Worm (Caenorhabditis elegans) whole organism, L2 larva: ENCODE results near the gene chtb-3.

Experiments
- F13H6.1 ChIP-seq: sonication (generic microtip); optimal IDR thresholded peaks from 2 replicates; lab custom pipeline; 2016; ENCODE audit warnings: missing genetic modification characterization, missing compliant biosample characterization
- Y55F3AM.14 ChIP-seq: fragments of 200-800 bp; sonication (Bioruptor generic); optimal IDR thresholded peaks from 2 replicates; lab custom pipeline; 2018; ENCODE audit warnings: mild to moderate bottlenecking, missing genetic modification characterization, missing compliant biosample characterization
- ZK546.5 ChIP-seq: sonication (generic microtip); optimal IDR thresholded peaks from 2 replicates; lab custom pipeline; 2017; ENCODE audit warnings: missing biosample characterization, missing genetic modification characterization
- alr-1 ChIP-seq: fragments of 150-350 bp; optimal IDR thresholded peaks from 2 replicates; lab custom pipeline; 2014; ENCODE audit warnings: missing biosample characterization, missing genetic modification characterization
- aly-2 ChIP-seq: fragments of 150-350 bp; optimal IDR thresholded peaks from 2 replicates; lab custom pipeline; 2014; ENCODE audit warnings: missing biosample characterization, missing genetic modification characterization
- ama-1 ChIP-seq: fragments of 150-350 bp; optimal IDR thresholded peaks from 2 replicates; lab custom pipeline; 2018; ENCODE audit warnings: inconsistent platforms
- blmp-1 ChIP-seq: sonication (generic microtip); optimal IDR thresholded peaks from 2 replicates; lab custom pipeline; 2017; ENCODE audit warnings: missing genetic modification characterization, mild to moderate bottlenecking, missing compliant biosample characterization, antibody characterized with exemption, moderate library complexity; ENCODE audit not compliant: insufficient read depth
- ceh-82 ChIP-seq: fragments of 150-350 bp; optimal IDR thresholded peaks from 2 replicates; lab custom pipeline; 2014; ENCODE audit warnings: missing biosample characterization, missing genetic modification characterization
- crh-2 ChIP-seq: sonication (generic microtip); optimal IDR thresholded peaks from 2 replicates; lab custom pipeline; 2017; ENCODE audit warnings: missing biosample characterization, missing genetic modification characterization
- dmd-4 ChIP-seq: sonication (generic microtip); optimal IDR thresholded peaks from 2 replicates; lab custom pipeline; 2017; ENCODE audit warnings: missing biosample characterization, missing genetic modification characterization
- egl-27 ChIP-seq: sonication (generic microtip); optimal IDR thresholded peaks from 3 replicates; lab custom pipeline; 2017; ENCODE audit warnings: missing biosample characterization, missing genetic modification reagents, missing genetic modification characterization
- elt-1 ChIP-seq: fragments of 150-350 bp; optimal IDR thresholded peaks from 2 replicates; lab custom pipeline; 2014; ENCODE audit warnings: missing biosample characterization, missing genetic modification characterization
- elt-3 ChIP-seq: sonication (generic microtip); optimal IDR thresholded peaks from 2 replicates; lab custom pipeline; 2017; ENCODE audit warnings: missing biosample characterization, missing genetic modification characterization
- fos-1 ChIP-seq: fragments of 150-350 bp; optimal IDR thresholded peaks from 2 replicates; lab custom pipeline; 2014; ENCODE audit warnings: missing biosample characterization, missing genetic modification characterization
- gmeb-1 ChIP-seq: fragments of 150-350 bp; optimal IDR thresholded peaks from 2 replicates; lab custom pipeline; 2014; ENCODE audit warnings: missing biosample characterization, missing genetic modification characterization
- lin-13 ChIP-seq: fragments of 150-350 bp; optimal IDR thresholded peaks from 2 replicates; lab custom pipeline; 2014; ENCODE audit warnings: missing biosample characterization, missing genetic modification reagents, missing genetic modification characterization
- lin-39 ChIP-seq: fragments of 150-350 bp; optimal IDR thresholded peaks from 2 replicates; lab custom pipeline; 2014; ENCODE audit warnings: missing biosample characterization, missing genetic modification reagents, missing genetic modification characterization
- lsy-2 ChIP-seq, 2 experiments: fragments of 150-350 bp in 1 of 2; sonication (generic microtip) in 1 of 2; optimal IDR thresholded peaks; 2 replicates each; lab custom pipeline; 2014 to 2017; ENCODE audit warnings: missing biosample characterization in 2 of 2, missing genetic modification characterization in 2 of 2
- mdl-1 ChIP-seq, 2 experiments: fragments of 150-350 bp in 1 of 2; sonication (generic microtip) in 1 of 2; optimal IDR thresholded peaks; 2 replicates each; lab custom pipeline; 2017; ENCODE audit warnings: missing biosample characterization in 2 of 2, missing genetic modification characterization in 2 of 2
- nhr-10 ChIP-seq: sonication (generic microtip); optimal IDR thresholded peaks from 2 replicates; lab custom pipeline; 2017; ENCODE audit warnings: missing biosample characterization, missing genetic modification characterization
- nhr-11 ChIP-seq: fragments of 150-350 bp; optimal IDR thresholded peaks from 2 replicates; lab custom pipeline; 2014; ENCODE audit warnings: missing biosample characterization, missing genetic modification characterization
- nhr-21 ChIP-seq: fragments of 150-350 bp; optimal IDR thresholded peaks from 2 replicates; lab custom pipeline; 2014; ENCODE audit warnings: missing biosample characterization, missing genetic modification characterization
- nhr-25 ChIP-seq: fragments of 150-350 bp; sonication (generic microtip); optimal IDR thresholded peaks from 3 replicates; lab custom pipeline; 2014; ENCODE audit warnings: missing biosample characterization, missing genetic modification characterization
- nhr-6 ChIP-seq: fragments of 150-350 bp; optimal IDR thresholded peaks from 2 replicates; lab custom pipeline; 2014; ENCODE audit warnings: missing biosample characterization, missing genetic modification characterization
- nhr-77 ChIP-seq: fragments of 150-350 bp; optimal IDR thresholded peaks from 2 replicates; lab custom pipeline; 2014; ENCODE audit warnings: missing biosample characterization, missing genetic modification characterization
- peb-1 ChIP-seq: fragments of 150-350 bp; optimal IDR thresholded peaks from 2 replicates; lab custom pipeline; 2014; ENCODE audit warnings: missing biosample characterization, missing genetic modification characterization
- sem-4 ChIP-seq: fragments of 150-350 bp; optimal IDR thresholded peaks from 2 replicates; lab custom pipeline; 2014; ENCODE audit warnings: missing biosample characterization, missing genetic modification reagents, missing genetic modification characterization
- skn-1 ChIP-seq: sonication (generic microtip); optimal IDR thresholded peaks from 2 replicates; lab custom pipeline; 2017; ENCODE audit warnings: missing biosample characterization, missing genetic modification characterization
- sma-3 ChIP-seq: sonication (generic microtip); optimal IDR thresholded peaks from 2 replicates; lab custom pipeline; 2016; ENCODE audit warnings: missing genetic modification reagents, missing genetic modification characterization, missing compliant biosample characterization
- sma-9 ChIP-seq, 2 experiments: fragments of 150-350 bp in 1 of 2; sonication (generic microtip) in 1 of 2; optimal IDR thresholded peaks; 2 replicates each; lab custom pipeline; 2014 to 2016; ENCODE audit warnings: missing genetic modification characterization in 2 of 2, mild to moderate bottlenecking in 1 of 2, missing biosample characterization in 1 of 2, missing compliant biosample characterization in 1 of 2, missing genetic modification reagents in 1 of 2, moderate library complexity in 1 of 2
- snpc-4 ChIP-seq: fragments of 150-350 bp; optimal IDR thresholded peaks from 2 replicates; lab custom pipeline; 2014; ENCODE audit warnings: missing biosample characterization, missing genetic modification characterization
- unc-55 ChIP-seq: fragments of 150-350 bp; sonication (generic microtip); optimal IDR thresholded peaks from 3 replicates; lab custom pipeline; 2014; ENCODE audit warnings: missing biosample characterization, missing genetic modification reagents, missing genetic modification characterization
- unc-62 ChIP-seq: fragments of 150-350 bp; optimal IDR thresholded peaks from 2 replicates; lab custom pipeline; 2014; ENCODE audit warnings: missing biosample characterization, missing genetic modification reagents, missing genetic modification characterization
- zag-1 ChIP-seq: fragments of 150-350 bp; optimal IDR thresholded peaks from 2 replicates; lab custom pipeline; 2014; ENCODE audit warnings: missing biosample characterization, missing genetic modification characterization

Gene chtb-3

DNA sequence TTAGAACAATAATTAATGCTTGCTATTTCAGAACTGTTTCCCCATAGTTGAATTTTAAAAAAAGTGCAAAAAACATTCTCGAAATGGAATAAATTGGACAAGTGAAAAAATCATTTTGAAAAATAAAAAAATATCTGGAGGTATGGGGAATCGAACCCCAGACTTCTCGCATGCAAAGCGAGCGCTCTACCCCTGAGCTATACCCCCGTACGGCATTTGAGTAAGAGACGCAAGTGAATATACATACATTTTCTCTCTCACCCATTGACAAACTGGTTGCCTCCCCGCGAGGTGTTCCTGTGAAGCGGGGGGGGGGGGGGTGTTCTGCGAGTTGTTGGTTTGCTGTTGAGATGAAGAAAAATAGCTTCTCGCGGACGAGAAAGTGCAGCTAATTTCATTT is 27.3 kb downstream of the chtb-3 start (continued):
- TF ChIP-seq nhr-25 (tag; lab: Kevin White, UChicago), result peak; percentile 17
- TF ChIP-seq nhr-6 (tag; lab: Kevin White, UChicago), result peak; percentile 17
- no peak for TF ChIP-seq ZK546.5 (tag; lab: Kevin White, UChicago)
- no peak for TF ChIP-seq nhr-77 (tag; lab: Kevin White, UChicago)
- no peak for TF ChIP-seq nhr-11 (tag; lab: Kevin White, UChicago)
- no peak for TF ChIP-seq dmd-4 (tag; lab: Kevin White, UChicago)

DNA sequence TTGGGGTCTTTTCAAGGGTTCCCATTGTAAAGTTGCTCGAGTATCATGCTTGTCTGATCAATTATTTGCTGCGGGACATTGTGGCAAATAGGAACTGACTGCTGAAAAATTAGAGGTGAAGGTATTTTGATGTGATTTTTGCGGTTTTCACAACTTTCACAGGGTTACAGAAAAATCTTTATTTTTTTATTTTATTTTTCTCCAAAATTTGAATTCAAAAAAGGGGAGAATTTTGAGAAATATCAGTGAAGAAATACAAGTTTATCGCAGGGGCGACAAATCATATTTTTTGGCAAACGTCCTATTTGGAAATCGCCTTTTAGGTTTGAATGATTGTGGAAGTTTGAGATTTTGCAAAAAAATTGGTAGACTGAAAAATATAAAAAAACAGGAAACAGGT is 27.8 kb downstream of the chtb-3 start, which contains the start of gene lev-9:
TSS of gene lev-9 (minus strand) at position 101 of the 400 bp plus-strand sequence.
- TF ChIP-seq F13H6.1 (no peak), ama-1 (lab: Kevin White, UChicago) (no peak), egl-27 (tag; lab: Kevin White, UChicago) (no peak)
- TF ChIP-seq, all 48 proteins: peak for 0

DNA sequence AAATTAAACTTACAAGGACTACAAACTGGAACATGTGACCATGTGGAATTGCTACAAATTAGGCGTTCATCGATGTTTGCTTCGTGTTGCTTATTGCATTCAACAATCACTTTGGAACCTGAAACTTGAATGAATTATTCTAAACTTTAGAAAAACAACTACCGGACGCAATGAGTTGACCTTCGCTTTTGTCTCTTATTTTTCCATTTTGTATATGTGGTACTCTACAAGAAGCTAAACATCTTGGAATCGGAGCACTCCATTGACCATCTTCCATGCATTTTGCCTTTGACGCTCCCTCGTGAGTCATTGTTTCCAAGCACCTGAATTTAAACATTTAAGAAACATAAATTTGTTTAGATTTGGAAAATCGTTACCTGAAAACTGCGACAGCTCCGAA is 30.4 kb downstream of the chtb-3 start:
- TF ChIP-seq nhr-6 (tag; lab: Kevin White, UChicago) (no peak), ceh-82 (tag; lab: Kevin White, UChicago) (no peak), lsy-2 (tag; optimal IDR thresholded peaks at IDR 0.05; lab: Kevin White, UChicago) (no peak), gmeb-1 (tag; lab: Kevin White, UChicago) (no peak), snpc-4 (tag; lab: Kevin White, UChicago) (no peak), lin-39 (no peak), crh-2 (tag; lab: Kevin White, UChicago) (no peak), dmd-4 (tag; lab: Kevin White, UChicago) (no peak), skn-1 (tag; lab: Kevin White, UChicago) (no peak), ama-1 (lab: Kevin White, UChicago) (no peak), Y55F3AM.14 (GFP tag; lab: Kevin White, UChicago) (no peak), alr-1 (no peak), fos-1 (tag; lab: Kevin White, UChicago) (no peak), elt-3 (tag; lab: Kevin White, UChicago) (no peak), zag-1 (tag; lab: Kevin White, UChicago) (no peak)

DNA sequence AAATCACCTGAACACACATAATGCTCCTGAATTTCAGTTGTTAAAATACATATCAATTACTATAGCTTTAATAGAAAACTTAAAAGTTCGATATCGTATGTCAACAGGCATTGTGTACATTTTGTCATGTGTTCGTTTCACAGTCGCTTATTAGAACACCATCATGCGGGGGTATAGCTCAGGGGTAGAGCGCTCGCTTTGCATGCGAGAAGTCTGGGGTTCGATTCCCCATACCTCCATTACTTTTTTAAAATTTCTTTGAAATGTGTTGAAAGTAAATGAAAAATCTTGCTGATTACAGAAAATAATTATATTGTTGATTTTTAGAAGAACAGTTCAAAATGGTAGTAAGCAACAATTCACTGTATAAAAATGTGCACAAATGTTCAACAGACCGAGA is 33.3 kb downstream of the chtb-3 start:
- TF ChIP-seq sma-3 (GFP tag; lab: Kevin White, UChicago), result peak; percentile 48
- TF ChIP-seq elt-1, result no peak
- no peak for TF ChIP-seq lin-13
- peak; percentile 32 for TF ChIP-seq crh-2 (tag; lab: Kevin White, UChicago)
- peak; percentile 30 for TF ChIP-seq nhr-11 (tag; lab: Kevin White, UChicago)
- peak; percentile 37 for TF ChIP-seq sma-9 (GFP tag; optimal IDR thresholded peaks at IDR 0.05; lab: Kevin White, UChicago)
- no peak for TF ChIP-seq sma-9 (tag; optimal IDR thresholded peaks at IDR 0.05; lab: Kevin White, UChicago)
- TF ChIP-seq nhr-21 (tag; lab: Kevin White, UChicago), result peak; percentile 8
- no peak for TF ChIP-seq elt-3 (tag; lab: Kevin White, UChicago)
- TF ChIP-seq fos-1 (tag; lab: Kevin White, UChicago), result peak; percentile 45

DNA sequence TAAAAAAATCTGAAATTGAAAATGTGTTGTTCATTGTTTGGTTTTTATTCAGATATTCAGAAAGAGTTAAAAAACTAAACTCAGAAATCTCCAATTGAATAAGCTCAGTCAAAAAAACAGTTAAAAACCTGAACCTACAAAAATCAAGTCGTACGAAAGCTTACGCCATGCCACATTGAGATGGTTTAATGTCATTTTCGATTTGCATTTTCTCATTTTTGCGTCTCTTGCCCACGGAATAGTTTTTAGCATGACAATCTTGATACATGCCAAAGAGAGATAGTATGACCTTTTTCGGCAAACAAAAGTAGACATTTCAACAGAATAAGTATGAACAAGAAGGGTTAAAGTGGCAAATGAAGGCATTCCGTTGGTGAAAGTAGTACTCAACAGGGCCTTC is 38.4 kb downstream of the chtb-3 start:
- TF ChIP-seq ama-1 (lab: Kevin White, UChicago), result peak; percentile 60
- peak; percentile 38 for TF ChIP-seq sma-3 (GFP tag; lab: Kevin White, UChicago)
- TF ChIP-seq crh-2 (tag; lab: Kevin White, UChicago), result peak; percentile 45
- TF ChIP-seq nhr-10 (tag; lab: Kevin White, UChicago), result no peak
- TF ChIP-seq blmp-1 (tag; lab: Kevin White, UChicago), result peak; percentile 16
- no peak for TF ChIP-seq mdl-1 (tag; optimal IDR thresholded peaks at IDR 0.05; lab: Kevin White, UChicago)
- TF ChIP-seq egl-27 (tag; lab: Kevin White, UChicago), result no peak
- peak; percentile 8 for TF ChIP-seq lin-13
- no peak for TF ChIP-seq nhr-77 (tag; lab: Kevin White, UChicago)
- TF ChIP-seq sma-9 (GFP tag; optimal IDR thresholded peaks at IDR 0.05; lab: Kevin White, UChicago), result peak; percentile 3
- no peak for TF ChIP-seq sma-9 (tag; optimal IDR thresholded peaks at IDR 0.05; lab: Kevin White, UChicago)
- no peak for TF ChIP-seq unc-62 (GFP tag; lab: Kevin White, UChicago)
- TF ChIP-seq Y55F3AM.14 (GFP tag; lab: Kevin White, UChicago), result no peak
- TF ChIP-seq peb-1, result no peak
- peak; percentile 79 for TF ChIP-seq nhr-25 (tag; lab: Kevin White, UChicago)
- TF ChIP-seq F13H6.1, result no peak
- TF ChIP-seq unc-55, result no peak
- TF ChIP-seq aly-2, result no peak
- no peak for TF ChIP-seq sem-4 (tag; lab: Kevin White, UChicago)
- peak; percentile 57 for TF ChIP-seq nhr-6 (tag; lab: Kevin White, UChicago)
